Worm (Caenorhabditis elegans): ENCODE data around the gene F21C10.13.

Gene F21C10.13

DNA sequence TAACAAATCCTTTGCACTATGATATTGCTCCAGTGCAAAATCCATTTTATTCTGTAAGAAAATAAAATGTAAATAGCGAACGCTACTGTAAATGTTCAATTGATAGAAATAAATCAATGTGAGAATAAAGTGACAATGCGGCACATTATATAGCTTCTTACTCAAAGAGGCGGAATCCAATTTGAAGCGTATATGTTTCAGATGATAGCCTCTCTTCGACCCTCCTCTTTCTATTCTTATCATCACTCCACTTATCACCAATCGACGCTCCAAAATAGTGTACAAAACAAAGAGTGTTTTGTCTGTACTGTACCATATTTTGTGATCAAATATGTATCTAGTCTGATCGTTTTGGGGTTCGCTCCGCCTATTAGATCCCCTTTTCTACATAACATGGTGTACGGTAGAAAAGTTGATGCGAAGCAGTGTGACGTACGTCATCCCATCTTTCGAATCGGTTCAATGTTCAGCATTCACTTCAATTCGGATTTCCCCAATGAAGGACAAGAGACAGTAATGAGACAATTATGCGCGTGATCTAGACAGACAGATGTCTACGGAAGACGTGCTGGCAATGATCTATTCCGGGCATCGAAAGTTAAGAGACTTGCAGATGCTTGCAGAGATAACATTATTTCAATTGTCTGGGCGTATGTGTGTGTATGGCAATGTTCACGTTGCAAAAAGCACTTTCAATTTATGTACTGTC, 24.9 kb downstream of the F21C10.13 start, which contains the start of gene spl-2 (continued):
- no peak for TF ChIP-seq swsn-7 (tag; optimal IDR thresholded peaks at IDR 0.05)
- TF ChIP-seq mep-1 (tag; optimal IDR thresholded peaks at IDR 0.05): peak; percentile 27
- peak in 2 of 6 experiments; percentile 5 to 13 for TF ChIP-seq elt-3 (tag; optimal IDR thresholded peaks at IDR 0.05)
- TF ChIP-seq efl-3 (GFP tag; optimal IDR thresholded peaks at IDR 0.05): no peak
- no peak for TF ChIP-seq fkh-10 (GFP tag; optimal IDR thresholded peaks at IDR 0.05)
- peak; percentile 17 for TF ChIP-seq tbx-2 (tag; optimal IDR thresholded peaks at IDR 0.05)
- TF ChIP-seq aly-2 (tag; optimal IDR thresholded peaks at IDR 0.05): no peak
- no peak for TF ChIP-seq irx-1 (tag; optimal IDR thresholded peaks at IDR 0.05)
- TF ChIP-seq nhr-85 (tag): peak; percentile 98
- no peak for TF ChIP-seq hlh-17 (GFP tag; optimal IDR thresholded peaks at IDR 0.05; ENCODE audit: borderline replicate concordance)
- no peak for TF ChIP-seq C34B4.2 (tag; optimal IDR thresholded peaks at IDR 0.05)
- TF ChIP-seq snpc-4 (tag; optimal IDR thresholded peaks at IDR 0.05): no peak
- TF ChIP-seq ceh-88 (GFP tag; IDR thresholded peaks at IDR 0.05): no peak
- no peak for TF ChIP-seq pax-3 (tag; optimal IDR thresholded peaks at IDR 0.05)
- no peak for TF ChIP-seq egl-27 (tag; optimal IDR thresholded peaks at IDR 0.05)
- peak; percentile 70 for TF ChIP-seq nhr-20 (tag; optimal IDR thresholded peaks at IDR 0.05)
- no peak for TF ChIP-seq pag-3 (tag; optimal IDR thresholded peaks at IDR 0.05; ENCODE audit: borderline replicate concordance, insufficient read depth)
- no peak for TF ChIP-seq ces-1 (GFP tag; optimal IDR thresholded peaks at IDR 0.05)
- TF ChIP-seq nhr-76 (tag; optimal IDR thresholded peaks at IDR 0.05): no peak
- no peak for TF ChIP-seq nhr-12 (tag; optimal IDR thresholded peaks at IDR 0.05)
- TF ChIP-seq ztf-11 (tag; optimal IDR thresholded peaks at IDR 0.05): no peak
- no peak for TF ChIP-seq dsc-1 (tag; optimal IDR thresholded peaks at IDR 0.05)
- TF ChIP-seq lin-14 (GFP tag; optimal IDR thresholded peaks at IDR 0.05): peak; percentile 83
- no peak for TF ChIP-seq ceh-63 (GFP tag; optimal IDR thresholded peaks at IDR 0.05)
- no peak for TF ChIP-seq ets-5 (GFP tag; IDR thresholded peaks at IDR 0.05)
- no peak for TF ChIP-seq fkh-4 (tag; optimal IDR thresholded peaks at IDR 0.05; ENCODE audit: borderline replicate concordance)

DNA sequence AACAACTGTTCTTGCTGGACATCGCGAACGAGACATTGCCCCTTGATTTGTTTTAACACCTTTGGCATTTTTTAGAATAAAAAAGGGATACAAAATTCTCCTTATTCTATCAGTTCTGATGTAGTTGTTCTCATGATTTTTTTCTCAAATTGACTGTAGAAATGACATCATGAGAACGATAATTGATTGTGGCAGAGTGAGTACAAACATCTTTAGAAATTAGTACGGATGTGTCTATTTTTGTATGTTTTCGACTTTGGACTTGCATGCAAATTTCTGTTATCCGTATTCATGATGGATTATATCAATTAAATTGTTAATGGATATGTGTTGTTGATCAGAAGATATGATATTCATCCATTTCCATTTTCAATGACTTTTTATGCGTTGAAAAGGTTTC, 26.0 kb downstream of the F21C10.13 start:
- TF ChIP-seq pax-3 (tag; optimal IDR thresholded peaks at IDR 0.05) (no peak), lin-14 (GFP tag; optimal IDR thresholded peaks at IDR 0.05) (peak; percentile 23), nhr-12 (tag; optimal IDR thresholded peaks at IDR 0.05) (no peak), ceh-8 (GFP tag; optimal IDR thresholded peaks at IDR 0.05) (no peak), ceh-82 (tag; optimal IDR thresholded peaks at IDR 0.05) (no peak), dpl-1 (GFP tag; optimal IDR thresholded peaks at IDR 0.05) (no peak), mef-2 (tag; optimal IDR thresholded peaks at IDR 0.05) (no peak), hlh-17 (GFP tag; optimal IDR thresholded peaks at IDR 0.05; ENCODE audit: borderline replicate concordance) (no peak), skn-1 (tag; optimal IDR thresholded peaks at IDR 0.05) (no peak), hpl-2 (GFP tag; optimal IDR thresholded peaks at IDR 0.05) (no peak), vab-15 (tag; optimal IDR thresholded peaks at IDR 0.05) (no peak), blmp-1 (tag; optimal IDR thresholded peaks at IDR 0.05) (no peak), nhr-85 (tag) (peak; percentile 82), ceh-88 (GFP tag; IDR thresholded peaks at IDR 0.05) (no peak), tbx-2 (tag; optimal IDR thresholded peaks at IDR 0.05) (peak; percentile 2), nhr-20 (tag; optimal IDR thresholded peaks at IDR 0.05) (peak; percentile 46), fkh-8 (tag; optimal IDR thresholded peaks at IDR 0.05) (no peak), nhr-77 (tag; optimal IDR thresholded peaks at IDR 0.05) (no peak), ceh-63 (GFP tag; optimal IDR thresholded peaks at IDR 0.05) (no peak), nhr-71 (tag; optimal IDR thresholded peaks at IDR 0.05) (peak; percentile 32), nhr-84 (tag; optimal IDR thresholded peaks at IDR 0.05) (no peak), nhr-237 (tag; optimal IDR thresholded peaks at IDR 0.05) (no peak), nhr-47 (tag; optimal IDR thresholded peaks at IDR 0.05) (no peak), pag-3 (tag; optimal IDR thresholded peaks at IDR 0.05; ENCODE audit: borderline replicate concordance, insufficient read depth) (no peak), fos-1 (tag; optimal IDR thresholded peaks at IDR 0.05) (no peak), unc-62 (GFP tag; optimal IDR thresholded peaks at IDR 0.05) (no peak), mep-1 (tag; optimal IDR thresholded peaks at IDR 0.05) (no peak), lin-35 (GFP tag; optimal IDR thresholded peaks at IDR 0.05) (no peak), C34B4.2 (tag; optimal IDR thresholded peaks at IDR 0.05) (no peak), pqm-1 (tag; optimal IDR thresholded peaks at IDR 0.05) (no peak), snu-23 (GFP tag; optimal IDR thresholded peaks at IDR 0.05) (no peak), jun-1 (tag; optimal IDR thresholded peaks at IDR 0.05) (no peak), sox-4 (tag; optimal IDR thresholded peaks at IDR 0.05) (no peak), aha-1 (tag; optimal IDR thresholded peaks at IDR 0.05) (no peak), zag-1 (tag; optimal IDR thresholded peaks at IDR 0.05) (no peak)
